Worm (Caenorhabditis elegans): ENCODE data around the gene rmif-2.
A peak's percentile ranks its signal among the peaks of the same experiment; 100 is the strongest.

The rmif-2 gene

ce11 chrIV:1232419-1233145, 50.2 kb downstream of the rmif-2 start:
- TF ChIP-seq ceh-45 (GFP tag; IDR thresholded peaks at IDR 0.05), result no peak
- TF ChIP-seq T23F11.4 (GFP tag; optimal IDR thresholded peaks at IDR 0.05), result no peak
- TF ChIP-seq unc-42 (tag; optimal IDR thresholded peaks at IDR 0.05), result no peak
- no peak for TF ChIP-seq F13H6.1 (tag; optimal IDR thresholded peaks at IDR 0.05)
- TF ChIP-seq Y22D7AL.16 (tag; optimal IDR thresholded peaks at IDR 0.05), result no peak
- no peak for TF ChIP-seq ceh-24 (tag; optimal IDR thresholded peaks at IDR 0.05)
- TF ChIP-seq hlh-13 (GFP tag; optimal IDR thresholded peaks at IDR 0.05), result no peak
- TF ChIP-seq K09A11.1 (tag; optimal IDR thresholded peaks at IDR 0.05; ENCODE audit: insufficient read depth), result no peak
- no peak for TF ChIP-seq pha-4 (tag; optimal IDR thresholded peaks at IDR 0.05)
- no peak for TF ChIP-seq fkh-10 (GFP tag; optimal IDR thresholded peaks at IDR 0.05)
- TF ChIP-seq eyg-1 (tag; optimal IDR thresholded peaks at IDR 0.05), result no peak
- no peak for TF ChIP-seq hlh-15 (tag; optimal IDR thresholded peaks at IDR 0.05)
- no peak for TF ChIP-seq nfya-1 (tag; optimal IDR thresholded peaks at IDR 0.05)
- no peak for TF ChIP-seq sdc-2 (tag; optimal IDR thresholded peaks at IDR 0.05)

DNA sequence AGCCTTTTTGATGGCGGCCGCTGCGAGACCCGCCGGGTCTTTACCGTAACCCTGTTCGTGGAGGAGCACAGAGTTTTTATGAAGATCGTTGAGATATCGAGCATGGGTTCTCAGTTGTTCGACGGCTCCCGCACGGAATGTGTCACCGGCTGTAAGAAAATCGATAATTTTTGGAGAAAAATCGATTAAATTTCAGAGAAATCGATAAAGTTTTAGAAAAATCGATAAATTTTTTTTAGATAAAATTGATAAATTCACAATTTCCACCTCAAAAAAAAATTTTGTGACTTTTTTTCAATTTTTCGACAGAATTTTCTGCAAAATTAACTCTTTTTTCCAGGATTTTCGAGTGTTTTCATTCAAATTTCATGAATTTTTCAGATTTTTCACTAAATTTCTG, 52.4 kb downstream of the rmif-2 start:
- TF ChIP-seq hlh-30 (tag; optimal IDR thresholded peaks at IDR 0.05; ENCODE audit: insufficient read depth), result no peak
- no peak for TF ChIP-seq pax-1 (tag; optimal IDR thresholded peaks at IDR 0.05)
- TF ChIP-seq dve-1 (tag; optimal IDR thresholded peaks at IDR 0.05), result no peak
- no peak for TF ChIP-seq fax-1 (tag; optimal IDR thresholded peaks at IDR 0.05)
- TF ChIP-seq pros-1 (tag; optimal IDR thresholded peaks at IDR 0.05), result no peak
- no peak for TF ChIP-seq nhr-11 (tag; optimal IDR thresholded peaks at IDR 0.05)
- no peak for TF ChIP-seq rnt-1 (tag; optimal IDR thresholded peaks at IDR 0.05)
- TF ChIP-seq dmd-4 (tag; optimal IDR thresholded peaks at IDR 0.05; ENCODE audit: borderline replicate concordance), result no peak
- TF ChIP-seq ceh-9 (tag; optimal IDR thresholded peaks at IDR 0.05), result no peak
- no peak for TF ChIP-seq ceh-22 (tag; optimal IDR thresholded peaks at IDR 0.05)
- no peak for TF ChIP-seq ama-1 (optimal IDR thresholded peaks at IDR 0.05)

DNA sequence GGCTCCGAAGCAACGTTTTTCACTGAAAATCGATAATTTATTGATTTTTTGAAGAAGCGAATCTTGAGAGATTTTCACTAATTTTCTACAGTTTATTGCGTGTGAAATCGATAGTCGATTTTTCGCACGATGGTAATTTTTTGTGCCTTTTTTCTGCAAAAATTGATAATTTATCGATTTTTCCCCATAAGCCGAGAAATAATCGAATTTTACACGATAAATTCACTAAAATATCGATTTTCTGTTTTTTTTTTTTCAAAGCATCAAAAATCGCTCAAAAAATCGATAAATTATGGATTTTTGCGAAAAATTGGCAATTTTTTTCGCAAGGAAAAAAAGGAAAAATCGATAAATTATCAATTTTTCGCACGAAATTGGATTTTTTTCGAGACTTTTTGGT, 53.4 kb downstream of the rmif-2 start:
- TF ChIP-seq sox-4 (tag; optimal IDR thresholded peaks at IDR 0.05) (no peak), unc-55 (GFP tag; optimal IDR thresholded peaks at IDR 0.05) (no peak), npax-4 (tag; optimal IDR thresholded peaks at IDR 0.05) (no peak), ceh-22 (tag; optimal IDR thresholded peaks at IDR 0.05) (no peak), ceh-48 (tag; optimal IDR thresholded peaks at IDR 0.05) (peak; percentile 10), mec-3 (tag; optimal IDR thresholded peaks at IDR 0.05; ENCODE audit: borderline replicate concordance) (no peak), unc-42 (tag; optimal IDR thresholded peaks at IDR 0.05) (no peak)
